Worm (Caenorhabditis elegans) whole organism, L4 larva: ENCODE results near the gene ZC204.14.

ENCODE experiments used
- D1046.2 ChIP-seq: fragments of 200-800 bp; sonication (Bioruptor generic); IDR thresholded peaks from 2 replicates; pipeline ENCODE4 v1.3.6; 2022; ENCODE audit warnings: missing genetic modification characterization, missing compliant biosample characterization
- F26F4.8 ChIP-seq: fragments of 200-800 bp; sonication (Bioruptor generic); conservative IDR thresholded peaks from 2 replicates; pipeline ENCODE4 v1.3.6; 2022; ENCODE audit warnings: missing genetic modification characterization, missing compliant biosample characterization
- F49E8.2 ChIP-seq: sonication (generic microtip); optimal IDR thresholded peaks from 2 replicates; lab custom pipeline; 2016; ENCODE audit warnings: missing compliant biosample characterization, mild to moderate bottlenecking, missing genetic modification characterization, borderline replicate concordance
- R02D3.7 ChIP-seq: fragments of 150-350 bp; sonication (generic microtip); optimal IDR thresholded peaks from 3 replicates; lab custom pipeline; 2014; ENCODE audit warnings: missing biosample characterization, missing genetic modification characterization
- T26A8.4 ChIP-seq: fragments of 200-800 bp; sonication (Bioruptor generic); IDR thresholded peaks from 2 replicates; pipeline ENCODE4 v1.3.6; 2022; ENCODE audit warnings: missing genetic modification characterization, missing compliant biosample characterization
- aha-1 ChIP-seq: fragments of 150-350 bp; peaks from one replicate; lab custom pipeline; 2014; ENCODE audit warnings: missing biosample characterization, missing genetic modification characterization
- ceh-28 ChIP-seq: fragments of 150-350 bp; optimal IDR thresholded peaks from 2 replicates; lab custom pipeline; 2014; ENCODE audit warnings: missing biosample characterization, missing genetic modification reagents, missing genetic modification characterization
- ceh-62 ChIP-seq: sonication (generic microtip); optimal IDR thresholded peaks from 2 replicates; lab custom pipeline; 2017; ENCODE audit warnings: missing biosample characterization, missing genetic modification characterization
- ceh-82 ChIP-seq: sonication (generic microtip); optimal IDR thresholded peaks from 2 replicates; lab custom pipeline; 2017; ENCODE audit warnings: missing biosample characterization, missing genetic modification characterization
- dmd-8 ChIP-seq: fragments of 200-800 bp; sonication (Bioruptor generic); IDR thresholded peaks from 2 replicates; pipeline ENCODE4 v1.3.6; 2022; ENCODE audit warnings: missing genetic modification characterization, missing compliant biosample characterization
- lin-29 ChIP-seq: fragments of 200-800 bp; sonication (Bioruptor generic); IDR thresholded peaks from 2 replicates; pipeline ENCODE4 v1.3.6; 2022; ENCODE audit warnings: missing genetic modification reagents, missing genetic modification characterization, missing compliant biosample characterization
- lir-3 ChIP-seq: sonication (generic microtip); optimal IDR thresholded peaks from 2 replicates; lab custom pipeline; 2016; ENCODE audit warnings: mild to moderate bottlenecking, missing genetic modification characterization, missing compliant biosample characterization
- lsy-2 ChIP-seq, 2 experiments: fragments of 150-350 bp in 1 of 2; sonication (generic microtip) in 1 of 2; optimal IDR thresholded peaks; 2 replicates each; lab custom pipeline; 2014 to 2017; ENCODE audit warnings: missing biosample characterization in 2 of 2, missing genetic modification characterization in 2 of 2
- madf-5 ChIP-seq, 2 experiments: fragments of 200-800 bp; sonication (Bioruptor generic); IDR thresholded peaks; 2 replicates each; pipeline ENCODE4 v1.3.6; 2022; ENCODE audit warnings: missing compliant biosample characterization in 2 of 2, missing genetic modification characterization in 2 of 2
- mdt-29 ChIP-seq: fragments of 200-800 bp; sonication (Bioruptor generic); IDR thresholded peaks from 2 replicates; pipeline ENCODE4 v1.3.6; 2022; ENCODE audit warnings: missing genetic modification reagents, missing genetic modification characterization, missing compliant biosample characterization
- mep-1 ChIP-seq: fragments of 150-350 bp; sonication (generic microtip); optimal IDR thresholded peaks from 3 replicates; lab custom pipeline; 2014; ENCODE audit warnings: missing biosample characterization, missing genetic modification characterization
- mes-2 ChIP-seq: sonication (generic microtip); optimal IDR thresholded peaks from 2 replicates; lab custom pipeline; 2016; ENCODE audit warnings: missing genotype, mild to moderate bottlenecking, missing genetic modification characterization, missing compliant biosample characterization; ENCODE audit not compliant: poor library complexity, severe bottlenecking
- nhr-102 ChIP-seq: sonication (generic microtip); optimal IDR thresholded peaks from 2 replicates; lab custom pipeline; 2016; ENCODE audit warnings: mild to moderate bottlenecking, missing genetic modification characterization, moderate library complexity, missing compliant biosample characterization
- nhr-11 ChIP-seq: fragments of 150-350 bp; optimal IDR thresholded peaks from 2 replicates; lab custom pipeline; 2014; ENCODE audit warnings: missing biosample characterization, missing genetic modification characterization
- nhr-237 ChIP-seq: sonication (generic microtip); optimal IDR thresholded peaks from 2 replicates; lab custom pipeline; 2017; ENCODE audit warnings: missing biosample characterization, missing genetic modification characterization
- nhr-25 ChIP-seq: sonication (generic microtip); optimal IDR thresholded peaks from 2 replicates; lab custom pipeline; 2017; ENCODE audit warnings: missing genetic modification characterization, mild to moderate bottlenecking, missing compliant biosample characterization, antibody characterized with exemption, moderate library complexity, borderline replicate concordance; ENCODE audit not compliant: insufficient read depth
- nhr-42 ChIP-seq: fragments of 200-800 bp; sonication (Bioruptor generic); IDR thresholded peaks from 2 replicates; pipeline ENCODE4 v1.3.6; 2022; ENCODE audit warnings: missing genetic modification characterization, missing compliant biosample characterization
- nhr-6 ChIP-seq: fragments of 150-350 bp; optimal IDR thresholded peaks from 2 replicates; lab custom pipeline; 2014; ENCODE audit warnings: missing biosample characterization, missing genetic modification characterization
- nhr-77 ChIP-seq: fragments of 150-350 bp; optimal IDR thresholded peaks from 2 replicates; lab custom pipeline; 2014; ENCODE audit warnings: missing biosample characterization, missing genetic modification characterization
- php-3 ChIP-seq: fragments of 200-800 bp; sonication (Bioruptor generic); IDR thresholded peaks from 2 replicates; pipeline ENCODE4 v1.3.6; 2022; ENCODE audit warnings: missing genetic modification reagents, missing genetic modification characterization, missing compliant biosample characterization
- rbr-2 ChIP-seq: sonication (generic microtip); optimal IDR thresholded peaks from 2 replicates; lab custom pipeline; 2016; ENCODE audit warnings: missing genotype, missing genetic modification characterization, missing compliant biosample characterization
- saeg-2 ChIP-seq: fragments of 200-800 bp; sonication (Bioruptor generic); IDR thresholded peaks from 2 replicates; pipeline ENCODE4 v1.3.6; 2022; ENCODE audit warnings: missing genetic modification reagents, missing genetic modification characterization, missing compliant biosample characterization
- snpc-1.2 ChIP-seq: fragments of 200-800 bp; sonication (Bioruptor generic); IDR thresholded peaks from 2 replicates; pipeline ENCODE4 v1.3.6; 2022; ENCODE audit warnings: missing genetic modification reagents, missing genetic modification characterization, missing compliant biosample characterization
- vab-7 ChIP-seq: fragments of 200-800 bp; sonication (Bioruptor generic); IDR thresholded peaks from 2 replicates; pipeline ENCODE4 v1.3.6; 2022; ENCODE audit warnings: missing genetic modification reagents, missing genetic modification characterization, missing compliant biosample characterization
- zfp-2 ChIP-seq: sonication (generic microtip); optimal IDR thresholded peaks from 2 replicates; lab custom pipeline; 2016; ENCODE audit warnings: mild to moderate bottlenecking, missing genetic modification characterization, missing compliant biosample characterization

The ZC204.14 gene

ce11 chrII:1662881-1663280 lies at the start of gene ZC204.14:
Gene ZC204.14 (minus strand): TSS chrII:1662949.
- TF ChIP-seq mdt-29 (GFP tag; lab: Robert Waterston, UW) (no peak), mes-2 (peak; percentile 51), lsy-2 (tag; optimal IDR thresholded peaks at IDR 0.05; lab: Kevin White, UChicago) (peak in 1 of 2 experiments; percentile 46)
- TF ChIP-seq, all 104 proteins: peak for 2

- TF ChIP-seq ceh-62 (tag; lab: Kevin White, UChicago) (no peak), lin-29 (GFP tag; lab: Robert Waterston, UW) (no peak), mep-1 (tag; lab: Kevin White, UChicago) (no peak), aha-1 (tag; lab: Kevin White, UChicago) (peak; percentile 28), R02D3.7 (tag; lab: Kevin White, UChicago) (no peak), saeg-2 (GFP tag; lab: Robert Waterston, UW) (no peak)
- TF ChIP-seq, all 104 proteins: peak for 1
Observed at ce11 chrII:1709959-1710358, 47.2 kb upstream of the ZC204.14 start, which contains the start of gene fbxa-184. Gene fbxa-184 (plus strand): TSS chrII:1710259.

- TF ChIP-seq saeg-2 (GFP tag; lab: Robert Waterston, UW): no peak
- peak; percentile 44 for TF ChIP-seq aha-1 (tag; lab: Kevin White, UChicago)
- TF ChIP-seq, all 104 proteins: peak for 1
Observed at ce11 chrII:1706385-1706784, 43.6 kb upstream of the ZC204.14 start, which contains the start of gene sdz-18. Gene sdz-18 (minus strand): TSS chrII:1706485.

- TF ChIP-seq rbr-2 (tag; lab: Kevin White, UChicago): no peak
Observed at ce11 chrII:1703363-1703762, 40.6 kb upstream of the ZC204.14 start, which contains the start of gene fbxb-47. Gene fbxb-47 (minus strand): TSS chrII:1703463.

- TF ChIP-seq dmd-8 (GFP tag; lab: Robert Waterston, UW): 0 out of 2 replicates have a peak, but pooled peaks have one; percentile 48
Observed at ce11 chrII:1700518-1701091, 37.9 kb upstream of the ZC204.14 start.

ce11 chrII:1695861-1696260 lies 33.1 kb upstream of the ZC204.14 start, which contains the start of gene F58E1.13:
Gene F58E1.13 (minus strand): TSS chrII:1695872.
- TF ChIP-seq nhr-11 (tag; lab: Kevin White, UChicago): no peak
- no peak for TF ChIP-seq T26A8.4
- no peak for TF ChIP-seq nhr-77 (tag; lab: Kevin White, UChicago)
- no peak for TF ChIP-seq ceh-28
- TF ChIP-seq vab-7: no peak
- TF ChIP-seq snpc-1.2: no peak
- TF ChIP-seq zfp-2 (tag; lab: Kevin White, UChicago): no peak
- TF ChIP-seq nhr-237 (tag; lab: Kevin White, UChicago): no peak
- no peak for TF ChIP-seq php-3
- TF ChIP-seq F49E8.2 (tag; lab: Kevin White, UChicago): no peak
- TF ChIP-seq nhr-6 (tag; lab: Kevin White, UChicago): no peak
- TF ChIP-seq lir-3 (tag; lab: Kevin White, UChicago): no peak
- no peak for TF ChIP-seq madf-5 (GFP tag; IDR thresholded peaks at IDR 0.05; lab: Robert Waterston, UW)

- no peak for TF ChIP-seq nhr-42 (GFP tag; lab: Robert Waterston, UW)
- no peak for TF ChIP-seq D1046.2
- no peak for TF ChIP-seq F26F4.8
- TF ChIP-seq ceh-82 (tag; lab: Kevin White, UChicago): no peak
- TF ChIP-seq lir-3 (tag; lab: Kevin White, UChicago): no peak
- TF ChIP-seq nhr-25: no peak
- no peak for TF ChIP-seq ceh-62 (tag; lab: Kevin White, UChicago)
- TF ChIP-seq nhr-102 (tag; lab: Kevin White, UChicago): no peak
Observed at ce11 chrII:1694530-1694929, 31.8 kb upstream of the ZC204.14 start, which contains the start of gene fbxc-26. Gene fbxc-26 (minus strand): TSS chrII:1694630.
